Worm (Caenorhabditis elegans) whole organism, young adult: ENCODE measurements around the gene F31E8.4.

Experiments used
- B0336.3 ChIP-seq: fragments of 200-800 bp; sonication (Bioruptor generic); IDR thresholded peaks from 2 replicates; pipeline ENCODE4 v1.3.6; 2022; ENCODE audit warnings: missing genetic modification characterization, missing compliant biosample characterization
- atf-7 ChIP-seq: sonication (generic microtip); optimal IDR thresholded peaks from 2 replicates; lab custom pipeline; 2017; ENCODE audit warnings: mild to moderate bottlenecking, missing genetic modification characterization, missing compliant biosample characterization
- egl-18 ChIP-seq: fragments of 200-800 bp; sonication (Bioruptor generic); IDR thresholded peaks from 2 replicates; pipeline ENCODE4 v1.3.6; 2022; ENCODE audit warnings: missing genetic modification reagents, missing genetic modification characterization, missing compliant biosample characterization
- hsf-1 ChIP-seq: fragments of 200-800 bp; sonication (Bioruptor generic); IDR thresholded peaks from 2 replicates; pipeline ENCODE4 v1.3.6; 2022; ENCODE audit warnings: missing genetic modification reagents, missing genetic modification characterization, missing compliant biosample characterization
- lsy-27 ChIP-seq: sonication (generic microtip); optimal IDR thresholded peaks from 2 replicates; lab custom pipeline; 2017; ENCODE audit warnings: missing genetic modification characterization, mild to moderate bottlenecking, missing compliant biosample characterization, antibody characterized with exemption, missing genotype, borderline replicate concordance; ENCODE audit not compliant: insufficient read depth
- unc-62 ChIP-seq: fragments of 150-350 bp; optimal IDR thresholded peaks from 2 replicates; lab custom pipeline; 2014; ENCODE audit warnings: missing biosample characterization, missing genetic modification reagents, missing genetic modification characterization

DNA sequence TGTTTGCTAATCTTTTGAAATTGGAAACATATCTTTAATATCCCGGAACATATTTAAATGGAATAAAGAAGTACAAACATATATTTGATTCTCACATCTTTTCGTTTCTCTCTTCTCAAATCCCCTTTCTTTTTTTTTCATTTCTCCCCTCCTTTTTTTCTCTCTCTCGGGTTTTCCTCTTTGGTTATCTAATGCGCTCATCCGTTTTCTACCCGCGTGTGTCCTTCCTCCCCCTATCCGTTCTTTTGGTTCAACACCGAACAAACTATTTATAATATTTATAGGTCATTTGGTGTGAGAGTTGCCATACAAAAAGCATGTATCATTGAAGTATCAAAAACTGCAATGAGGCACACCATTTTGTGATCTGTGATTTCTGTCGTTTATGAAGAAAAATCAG, 24.0 kb upstream of the F31E8.4 start:
- no peak for TF ChIP-seq lsy-27 (tag; lab: Kevin White, UChicago)
- no peak for TF ChIP-seq B0336.3 (GFP tag; lab: Robert Waterston, UW)
- no peak for TF ChIP-seq egl-18 (GFP tag; lab: Robert Waterston, UW)
- TF ChIP-seq atf-7 (tag; lab: Kevin White, UChicago), result no peak
- TF ChIP-seq hsf-1 (GFP tag; lab: Robert Waterston, UW), result no peak
- TF ChIP-seq unc-62 (GFP tag; lab: Kevin White, UChicago), result no peak
